Worm (Caenorhabditis elegans): Measurements from ENCODE around the gene dct-8.

DNA sequence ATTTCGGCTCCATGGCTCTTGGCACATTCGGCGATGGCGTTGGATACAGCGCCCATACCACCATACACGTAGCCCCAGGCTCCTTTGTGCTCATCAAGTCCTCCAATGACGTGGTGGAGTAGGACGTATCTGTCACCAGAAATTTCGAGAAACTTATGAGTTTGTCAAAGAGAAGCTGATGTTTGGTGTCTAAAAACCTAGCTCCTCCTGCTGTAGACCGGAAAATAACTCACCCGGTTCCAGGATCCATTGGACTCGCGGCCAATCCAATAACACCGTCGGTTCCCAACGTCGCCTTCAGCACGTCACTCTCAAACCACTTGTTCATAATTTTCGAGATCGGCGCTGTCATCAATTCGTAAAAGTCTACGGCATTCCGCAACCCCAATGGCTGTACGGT is 17.9 kb upstream of the dct-8 start:
- no peak for TF ChIP-seq flt-1 (GFP tag; IDR thresholded peaks at IDR 0.05)
- no peak for TF ChIP-seq ztf-29 (GFP tag; IDR thresholded peaks at IDR 0.05)
